Worm (Caenorhabditis elegans): ENCODE measurements around the gene R10E9.2.
A peak's percentile ranks its signal among the peaks of the same experiment; 100 is the strongest.

Gene R10E9.2

DNA sequence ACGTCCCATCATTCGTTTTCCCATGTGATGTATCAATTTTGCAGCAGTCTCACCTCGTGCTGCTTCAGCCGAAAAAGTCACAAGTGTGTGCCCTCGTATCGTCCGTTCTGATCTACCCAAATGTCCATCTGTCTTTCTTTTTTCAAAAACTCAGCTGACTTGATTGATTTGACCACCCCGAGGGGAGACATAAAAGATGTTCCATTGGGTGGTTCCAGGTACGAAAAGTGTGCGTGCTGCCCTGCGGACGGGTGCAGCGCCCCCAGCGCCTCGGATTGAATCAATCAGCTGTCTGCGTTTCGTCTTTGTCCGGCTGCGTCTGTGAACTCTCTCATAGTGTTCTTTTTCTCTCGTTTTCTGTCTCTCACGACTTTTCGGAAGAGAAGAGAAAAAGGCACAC, 10.9 kb downstream of the R10E9.2 start:
- TF ChIP-seq unc-55 (GFP tag; optimal IDR thresholded peaks at IDR 0.05) (peak; percentile 40), aly-2 (tag; optimal IDR thresholded peaks at IDR 0.05) (no peak), unc-39 (tag; optimal IDR thresholded peaks at IDR 0.05) (no peak), sem-4 (tag; optimal IDR thresholded peaks at IDR 0.05) (peak; percentile 85), ztf-11 (tag; optimal IDR thresholded peaks at IDR 0.05) (no peak), ztf-1 (GFP tag; conservative IDR thresholded peaks at IDR 0.05) (no peak), nhr-77 (tag; optimal IDR thresholded peaks at IDR 0.05) (no peak), unc-62 (GFP tag; optimal IDR thresholded peaks at IDR 0.05) (no peak), crh-2 (tag; optimal IDR thresholded peaks at IDR 0.05) (peak; percentile 0), ceh-16 (tag; optimal IDR thresholded peaks at IDR 0.05) (peak; percentile 72), ztf-4 (tag; optimal IDR thresholded peaks at IDR 0.05) (no peak), fos-1 (tag; optimal IDR thresholded peaks at IDR 0.05) (peak; percentile 23), nhr-237 (tag; optimal IDR thresholded peaks at IDR 0.05) (no peak), peb-1 (tag; optimal IDR thresholded peaks at IDR 0.05) (no peak), F13H6.1 (tag; optimal IDR thresholded peaks at IDR 0.05) (peak; percentile 66), Y55F3AM.14 (GFP tag; optimal IDR thresholded peaks at IDR 0.05) (peak; percentile 61), nhr-12 (tag; optimal IDR thresholded peaks at IDR 0.05) (no peak), elt-3 (tag; optimal IDR thresholded peaks at IDR 0.05) (no peak), alr-1 (tag; optimal IDR thresholded peaks at IDR 0.05) (no peak), nhr-21 (tag; optimal IDR thresholded peaks at IDR 0.05) (peak; percentile 72), R02D3.7 (tag; optimal IDR thresholded peaks at IDR 0.05) (no peak), C34F6.9 (tag; optimal IDR thresholded peaks at IDR 0.05) (peak; percentile 72), lin-11 (tag; optimal IDR thresholded peaks at IDR 0.05) (peak; percentile 18), blmp-1 (tag; optimal IDR thresholded peaks at IDR 0.05; ENCODE audit: insufficient read depth) (peak; percentile 12), ZK546.5 (tag; optimal IDR thresholded peaks at IDR 0.05) (no peak), dmd-4 (tag; optimal IDR thresholded peaks at IDR 0.05) (no peak), sma-3 (GFP tag; optimal IDR thresholded peaks at IDR 0.05) (peak; percentile 30), nhr-11 (tag; optimal IDR thresholded peaks at IDR 0.05) (no peak), nhr-10 (tag; optimal IDR thresholded peaks at IDR 0.05) (no peak), zag-1 (tag; optimal IDR thresholded peaks at IDR 0.05) (no peak), nhr-6 (tag; optimal IDR thresholded peaks at IDR 0.05) (peak; percentile 47), nhr-25 (tag; optimal IDR thresholded peaks at IDR 0.05) (peak; percentile 79), mab-5 (tag; optimal IDR thresholded peaks at IDR 0.05) (peak; percentile 38), elt-1 (tag; optimal IDR thresholded peaks at IDR 0.05) (no peak), nhr-23 (tag; optimal IDR thresholded peaks at IDR 0.05) (no peak), gmeb-1 (tag; optimal IDR thresholded peaks at IDR 0.05) (no peak), snpc-4 (tag; optimal IDR thresholded peaks at IDR 0.05) (no peak), lin-13 (GFP tag; optimal IDR thresholded peaks at IDR 0.05) (peak; percentile 2), mdl-1 (tag; optimal IDR thresholded peaks at IDR 0.05) (peak in 1 of 2 experiments; percentile 63), sma-9 (GFP tag; optimal IDR thresholded peaks at IDR 0.05) (peak; percentile 89), sma-9 (tag; optimal IDR thresholded peaks at IDR 0.05) (no peak), ceh-82 (tag; optimal IDR thresholded peaks at IDR 0.05) (no peak), egl-27 (tag; optimal IDR thresholded peaks at IDR 0.05) (peak; percentile 51), skn-1 (tag; optimal IDR thresholded peaks at IDR 0.05) (no peak), nhr-129 (tag; optimal IDR thresholded peaks at IDR 0.05) (peak; percentile 85), mbf-1 (tag; optimal IDR thresholded peaks at IDR 0.05) (no peak), lin-39 (tag; optimal IDR thresholded peaks at IDR 0.05) (no peak), ama-1 (optimal IDR thresholded peaks at IDR 0.05) (peak; percentile 3), lsy-2 (tag; optimal IDR thresholded peaks at IDR 0.05) (peak in 1 of 2 experiments; percentile 69)

All from whole organism, L2 larva.